Fruit fly (Drosophila melanogaster) whole organism, larva: ENCODE data around the gene CG3534.
"Not testable (repeated sequence)": the region's sequence is repeated elsewhere in the genome, so short reads cannot be mapped to it uniquely, and the experiment has no call there.

ENCODE experiments used
- noc ChIP-seq: fragments of 200-800 bp; sonication (Bioruptor generic); optimal IDR thresholded peaks from 3 replicates; lab custom pipeline; 2019; ENCODE audit warnings: missing biosample characterization, mild to moderate bottlenecking, missing genetic modification characterization, moderate library complexity

CG3534 gene

DNA sequence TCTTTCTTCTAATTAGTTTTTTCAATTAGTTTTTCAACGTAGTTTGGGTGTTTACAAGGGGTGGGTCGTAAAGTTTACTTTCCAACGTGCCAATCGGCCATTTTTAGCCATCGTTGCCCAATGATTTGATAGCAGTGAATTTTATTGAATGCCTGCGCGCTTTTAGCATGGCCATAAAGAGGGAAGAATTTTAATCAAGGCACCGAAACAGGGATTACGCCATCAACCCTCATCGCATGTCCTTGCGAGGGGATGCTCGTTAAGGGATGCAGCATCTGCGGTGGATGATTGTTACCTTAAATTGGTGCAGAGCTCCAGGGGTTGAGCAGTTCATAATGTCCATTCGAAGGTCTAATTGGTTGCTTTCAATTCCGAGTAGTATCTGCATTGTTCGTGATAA, 13.2 kb upstream of the CG3534 start:
- TF ChIP-seq noc (tag; lab: Kevin White, UChicago) = no peak

DNA sequence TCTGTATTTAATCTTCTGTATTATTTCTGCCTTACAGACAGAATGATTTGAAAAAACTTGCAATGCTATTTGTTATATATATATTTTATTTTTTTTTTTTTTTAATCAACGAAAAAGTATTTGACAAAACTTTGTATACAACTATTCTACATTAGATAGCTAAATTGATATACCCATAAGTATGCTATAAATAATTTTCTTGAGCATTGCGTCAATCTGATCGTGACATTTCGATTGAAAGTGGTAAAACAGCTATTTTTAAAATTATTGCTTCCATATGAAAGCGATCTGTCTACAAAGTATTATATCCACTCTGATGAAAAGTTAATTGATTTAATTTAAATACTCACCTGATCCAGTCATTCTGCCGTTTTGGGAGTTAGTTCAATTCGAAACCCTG, 12.0 kb upstream of the CG3534 start:
- TF ChIP-seq noc (tag; lab: Kevin White, UChicago) = no peak

DNA sequence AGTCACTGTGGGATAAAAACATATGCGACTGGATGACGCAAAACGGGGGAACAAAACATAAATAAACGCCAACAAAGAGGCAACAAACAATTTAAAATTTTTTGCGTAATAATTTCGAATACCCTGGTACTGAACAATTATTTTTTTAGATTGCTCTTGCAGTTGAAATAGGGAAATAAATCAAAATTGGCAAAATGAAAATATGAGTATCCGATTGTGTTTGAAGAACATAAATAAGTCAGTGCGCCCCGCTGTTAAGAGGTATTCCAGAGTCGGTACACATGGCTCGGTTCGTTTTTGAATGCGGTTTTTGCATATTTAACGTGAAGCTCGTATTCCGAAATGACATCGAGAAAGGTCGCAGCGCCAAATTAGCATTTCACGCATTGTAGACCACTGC, 10.7 kb upstream of the CG3534 start:
- no peak for TF ChIP-seq noc (tag; lab: Kevin White, UChicago)

DNA sequence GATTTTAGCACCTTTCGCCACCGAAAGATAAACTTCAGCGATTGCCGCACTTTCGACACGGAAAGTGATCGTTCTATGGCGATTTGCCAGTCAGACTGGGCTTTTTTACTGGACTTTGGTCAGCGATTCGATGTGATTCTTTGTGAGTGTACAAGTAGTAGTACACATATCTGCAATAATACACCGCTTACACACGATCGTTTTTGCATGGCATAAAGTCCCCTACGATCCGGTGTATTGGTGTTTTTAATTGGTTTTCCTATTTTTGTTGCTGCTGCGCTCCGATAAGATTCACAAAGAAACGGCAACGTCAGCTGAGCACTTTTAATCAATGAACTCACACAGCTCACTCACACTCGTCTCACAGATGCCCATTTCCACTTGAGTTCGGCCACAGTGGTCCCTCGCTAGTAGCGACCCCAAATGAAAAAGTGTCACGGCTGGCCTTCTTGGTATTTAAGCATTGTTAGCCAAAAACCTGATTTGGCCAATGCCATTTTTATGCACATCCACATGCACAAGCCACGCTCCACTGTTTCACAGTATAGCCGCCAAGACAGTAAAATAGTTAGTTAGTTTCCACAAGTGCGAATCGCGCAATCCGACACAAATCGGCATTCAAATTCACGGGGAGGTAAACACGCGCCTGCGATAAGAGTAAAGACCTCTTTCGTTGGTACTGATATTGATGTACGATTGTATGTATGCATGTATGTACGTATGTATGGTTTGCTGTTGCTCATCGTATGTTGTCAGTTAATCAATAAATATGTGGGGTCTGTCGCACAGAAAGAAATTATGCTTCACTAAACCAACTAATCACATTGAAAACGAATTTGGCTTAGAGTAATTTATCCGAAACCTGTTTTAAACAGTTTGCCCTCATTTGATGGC, 9.8 kb upstream of the CG3534 start:
- peak; percentile 100 for TF ChIP-seq noc (tag; lab: Kevin White, UChicago)

DNA sequence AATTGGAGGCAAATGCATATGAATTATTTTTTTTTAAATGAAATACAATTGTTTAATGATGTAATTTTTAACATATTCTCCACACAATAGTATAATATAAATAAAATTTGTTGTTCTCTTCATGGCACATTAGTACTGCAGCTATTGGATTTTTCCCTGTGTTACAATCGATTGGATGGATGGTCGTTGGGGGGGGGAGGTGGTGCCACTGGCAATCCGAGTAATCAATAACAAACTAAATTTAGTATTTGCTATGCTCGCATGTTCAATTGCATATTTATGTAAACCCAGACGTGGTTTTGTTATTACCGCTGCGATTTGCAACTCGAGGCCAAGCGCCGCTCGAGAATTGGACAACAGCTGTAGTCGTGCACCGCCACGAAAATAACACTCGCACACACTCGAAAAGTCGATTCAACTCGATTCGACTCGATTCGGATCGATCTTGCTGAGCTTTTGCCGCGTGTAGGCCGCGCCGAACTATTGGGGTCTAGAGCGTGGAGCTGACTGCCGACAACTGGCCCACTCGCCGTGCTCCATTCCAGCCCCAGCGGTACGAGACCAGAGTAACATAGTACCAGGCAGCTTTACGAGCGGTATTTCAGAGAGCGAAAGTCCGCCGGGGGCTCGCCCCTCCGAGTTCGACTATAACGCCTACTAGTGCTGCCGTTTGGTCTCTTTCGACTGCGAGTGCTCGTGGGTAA, 8.9 kb upstream of the CG3534 start, which contains the start of gene CG18622:
Gene CG18622, minus strand, starts transcription at position 513 of the 704 bp plus-strand sequence.
- TF ChIP-seq noc (tag; lab: Kevin White, UChicago) = no peak

DNA sequence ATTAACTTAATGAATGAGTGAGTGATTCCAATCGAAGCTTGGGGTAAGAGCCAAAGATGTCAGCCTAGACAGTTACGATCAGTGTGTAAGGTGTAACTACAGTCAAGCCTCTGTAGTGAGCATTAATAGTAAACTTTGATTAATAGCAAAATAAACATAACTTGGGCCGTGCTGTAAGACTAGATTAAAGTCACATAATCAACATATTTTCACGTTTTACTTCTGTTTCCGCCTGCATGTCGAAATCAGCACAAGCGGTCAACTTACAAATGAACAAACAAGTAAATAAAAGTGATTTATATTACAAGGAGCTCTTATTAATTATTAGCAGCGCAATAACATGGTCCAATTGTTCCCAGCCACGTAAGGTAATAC, 8.3 kb upstream of the CG3534 start:
- TF ChIP-seq noc (tag; lab: Kevin White, UChicago) = no peak

DNA sequence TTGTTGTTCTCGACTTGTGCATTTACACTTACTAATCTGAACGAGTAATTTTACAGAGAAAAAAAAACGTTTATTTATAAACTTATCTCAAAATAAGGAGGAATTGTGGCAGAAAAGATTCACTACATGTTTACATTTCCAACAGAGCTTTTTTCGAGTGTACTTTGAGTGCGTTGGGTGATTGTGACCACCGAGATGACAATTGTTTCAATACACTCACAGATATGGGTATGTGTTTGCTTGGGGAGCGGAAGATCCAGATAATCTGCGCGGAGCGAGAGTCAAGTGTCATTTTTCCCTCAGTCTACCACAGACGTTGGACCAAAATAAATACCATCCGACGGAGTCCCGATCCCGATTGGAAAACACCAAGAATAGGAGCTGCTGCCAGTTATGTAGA, 7.7 kb upstream of the CG3534 start, which contains the start of gene MESK4:
Gene MESK4, plus strand, starts transcription at position 301 of the 400 bp plus-strand sequence.
- not testable (repeated sequence) for TF ChIP-seq noc (tag; lab: Kevin White, UChicago)

DNA sequence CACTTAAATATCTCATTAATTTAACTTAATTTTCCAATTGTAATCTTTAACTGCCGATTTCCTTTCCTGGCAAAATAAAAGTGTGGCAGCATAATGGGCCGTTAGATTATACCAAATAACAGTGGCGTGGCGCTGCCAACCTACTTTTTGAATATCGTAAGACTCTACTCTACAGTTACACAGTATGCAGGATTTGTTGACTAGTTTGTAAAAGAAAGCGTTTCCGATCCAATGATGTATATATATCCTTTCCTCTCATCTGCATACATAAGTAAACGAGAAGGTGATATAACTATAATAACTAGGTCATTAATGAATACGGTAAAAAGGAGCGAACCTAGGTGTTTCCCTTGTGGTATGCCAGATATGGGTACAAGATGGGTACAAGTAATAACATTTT, 4.5 kb upstream of the CG3534 start, which contains the start of gene EMC2B:
Gene EMC2B, minus strand, starts transcription at position 98 of the 400 bp plus-strand sequence.
- TF ChIP-seq noc (tag; lab: Kevin White, UChicago) = no peak

DNA sequence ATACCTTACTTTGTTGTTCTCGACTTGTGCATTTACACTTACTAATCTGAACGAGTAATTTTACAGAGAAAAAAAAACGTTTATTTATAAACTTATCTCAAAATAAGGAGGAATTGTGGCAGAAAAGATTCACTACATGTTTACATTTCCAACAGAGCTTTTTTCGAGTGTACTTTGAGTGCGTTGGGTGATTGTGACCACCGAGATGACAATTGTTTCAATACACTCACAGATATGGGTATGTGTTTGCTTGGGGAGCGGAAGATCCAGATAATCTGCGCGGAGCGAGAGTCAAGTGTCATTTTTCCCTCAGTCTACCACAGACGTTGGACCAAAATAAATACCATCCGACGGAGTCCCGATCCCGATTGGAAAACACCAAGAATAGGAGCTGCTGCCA, 3.5 kb upstream of the CG3534 start, which contains the start of gene CG31274:
Gene CG31274, plus strand, starts transcription at position 301 of the 400 bp plus-strand sequence.
- TF ChIP-seq noc (tag; lab: Kevin White, UChicago) = not testable (repeated sequence)

DNA sequence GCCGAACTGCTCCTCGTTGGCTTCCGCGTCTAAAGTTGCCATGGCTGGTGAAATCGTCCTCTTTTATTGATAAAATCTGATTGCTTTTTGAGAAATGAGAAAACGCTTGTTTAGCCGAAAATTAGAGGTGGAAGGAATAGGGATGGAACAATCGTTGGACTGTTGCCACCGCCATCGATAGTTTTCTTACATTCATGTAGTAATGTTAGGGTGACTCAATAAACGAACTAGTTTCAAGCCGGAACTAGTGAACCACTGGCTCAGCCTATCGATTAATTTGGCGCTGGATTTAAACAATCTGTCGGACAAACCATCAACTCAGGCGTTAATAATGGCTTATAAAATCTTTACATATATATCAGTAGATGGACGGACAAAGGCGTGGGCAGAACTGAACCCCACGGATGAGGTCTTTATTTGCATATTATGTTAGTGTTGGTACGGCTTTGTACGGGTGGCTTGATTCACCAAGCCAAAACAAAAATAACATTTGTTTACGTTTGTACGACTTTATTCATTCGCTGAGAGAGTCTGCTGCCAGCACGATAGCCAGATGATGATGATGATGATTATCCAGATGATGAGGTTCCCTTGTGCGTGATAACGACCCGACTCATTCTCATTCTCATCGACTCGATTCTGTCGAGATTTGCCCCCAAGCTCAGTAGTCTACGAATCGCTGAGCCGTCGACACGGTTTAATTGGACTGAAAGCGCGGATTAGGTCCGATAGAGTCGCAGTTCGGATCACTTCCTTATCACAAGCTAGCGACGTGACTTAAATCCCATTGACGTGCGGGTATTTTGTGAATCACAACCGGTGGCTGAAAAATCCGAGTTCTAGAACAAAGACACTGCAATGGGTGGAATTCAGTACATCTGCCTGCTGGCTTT, 6.2 kb downstream of the CG3534 start, which contains the start of the genes Sf3a1 and Irc:
Gene Sf3a1, minus strand, starts transcription at position 138 of the 893 bp plus-strand sequence.
Gene Irc, plus strand, starts transcription at position 658 of the 893 bp plus-strand sequence.
- TF ChIP-seq noc (tag; lab: Kevin White, UChicago) = no peak

DNA sequence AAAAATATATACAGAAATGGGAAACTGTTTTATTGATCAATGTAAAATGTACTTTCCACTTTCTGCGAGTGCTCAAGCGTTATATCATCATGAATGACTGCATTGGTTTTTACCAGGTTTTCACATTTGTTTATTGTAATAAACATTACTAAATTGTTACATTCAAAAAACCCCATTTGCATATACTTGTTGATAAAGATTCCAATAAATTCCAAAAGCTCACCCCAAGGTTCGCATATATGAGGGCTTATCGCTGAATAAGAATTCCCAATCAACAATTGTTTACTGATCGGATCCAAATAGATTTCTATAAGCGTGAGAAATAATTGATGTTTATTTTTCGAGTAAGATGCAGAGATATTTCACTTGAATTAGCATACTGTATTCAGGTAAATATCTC, 7.2 kb downstream of the CG3534 start:
- no peak for TF ChIP-seq noc (tag; lab: Kevin White, UChicago)

DNA sequence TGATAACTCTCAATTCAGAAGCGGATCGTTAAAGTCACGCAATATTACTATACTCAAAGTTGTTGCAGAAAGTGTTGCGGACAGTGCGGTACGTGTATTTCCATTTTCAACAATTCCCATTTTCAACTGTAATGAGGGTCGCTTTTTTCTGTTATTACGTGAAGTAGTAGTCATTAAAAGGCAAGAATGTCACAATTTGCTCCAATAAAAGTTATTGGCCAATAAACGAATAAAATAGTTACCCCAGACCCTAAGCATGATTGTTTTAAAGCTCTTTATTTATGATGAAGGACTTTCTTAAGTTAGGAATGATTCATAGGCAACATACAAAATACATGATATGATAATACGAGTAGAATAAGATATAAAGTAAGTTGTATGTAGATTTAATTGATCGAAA, 11.1 kb downstream of the CG3534 start:
- no peak for TF ChIP-seq noc (tag; lab: Kevin White, UChicago)

DNA sequence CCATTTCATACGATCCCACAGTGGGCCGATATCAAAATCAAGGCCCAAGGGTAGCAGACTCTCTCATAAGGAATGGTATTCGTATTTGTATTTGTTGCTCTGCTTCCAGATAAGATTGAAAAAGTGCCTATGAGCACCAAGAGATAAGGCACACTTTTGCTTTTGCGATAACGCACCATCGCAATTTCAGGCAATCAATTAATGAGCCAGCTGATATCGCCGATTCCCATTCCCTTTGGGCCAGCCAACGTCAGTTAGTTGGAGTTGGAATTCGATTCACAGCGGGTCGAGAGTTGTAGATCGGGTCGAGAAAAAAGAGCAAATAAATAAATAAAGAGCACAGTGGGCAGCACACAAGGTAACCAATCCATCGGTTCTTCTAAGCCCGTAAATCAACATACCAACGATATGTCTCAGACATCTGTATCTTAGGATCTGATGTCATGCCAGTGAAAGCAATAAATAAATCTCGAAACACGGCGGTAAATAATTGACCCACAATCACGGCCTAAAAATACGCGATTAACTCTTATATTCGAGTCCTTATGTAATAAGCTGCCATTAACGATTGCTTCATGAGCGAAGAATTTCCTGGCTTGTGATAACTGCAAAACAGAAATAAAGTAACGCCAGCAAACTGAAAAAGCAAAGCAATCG, 11.9 kb downstream of the CG3534 start, which contains the start of gene CG8907:
Gene CG8907, plus strand, starts transcription at position 252 of the 657 bp plus-strand sequence.
- peak; percentile 38 for TF ChIP-seq noc (tag; lab: Kevin White, UChicago)

DNA sequence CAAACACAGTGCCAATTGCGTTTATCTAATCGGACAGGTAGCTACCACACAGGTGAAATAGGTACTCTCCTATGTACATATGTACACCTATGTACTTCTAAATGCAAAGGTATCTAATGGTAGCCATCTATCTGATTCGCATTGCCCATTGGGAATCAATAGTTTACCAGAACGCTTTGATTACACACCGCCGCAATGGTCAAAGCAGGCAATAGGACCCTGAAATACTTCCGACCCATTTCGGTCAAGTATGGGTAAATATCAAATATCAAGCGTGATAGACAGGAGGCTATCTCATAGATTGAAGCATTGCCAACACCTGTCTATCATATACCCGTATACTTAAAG, 12.4 kb downstream of the CG3534 start:
- TF ChIP-seq noc (tag; lab: Kevin White, UChicago) = no peak

DNA sequence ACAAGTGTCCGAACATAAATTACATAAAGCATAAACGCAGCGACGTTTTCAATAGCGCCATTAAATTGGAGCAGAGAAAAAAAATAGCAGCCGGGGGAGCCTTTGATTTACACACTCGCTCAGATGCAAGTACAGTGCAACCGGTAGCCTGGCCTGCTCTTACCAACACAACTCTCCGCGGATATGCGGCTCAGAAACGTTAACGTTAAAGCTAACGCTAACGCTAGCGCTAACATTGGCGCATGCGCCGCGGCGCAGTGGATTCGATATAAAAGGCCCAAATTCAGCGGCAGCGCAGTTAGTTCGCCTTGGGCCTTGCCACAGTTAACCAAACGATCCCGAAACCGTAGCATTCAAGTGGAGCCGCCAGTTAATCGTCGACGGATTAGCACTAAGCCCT, 18.0 kb downstream of the CG3534 start, which contains the start of gene Pxd:
Gene Pxd, plus strand, starts transcription at position 301 of the 400 bp plus-strand sequence.
- TF ChIP-seq noc (tag; lab: Kevin White, UChicago) = no peak
